Fruit fly (Drosophila melanogaster) whole organism, embryonic: Measurements from ENCODE around the gene CG42259.

ENCODE experiments used
- ATbp ChIP-seq: fragments of 200-800 bp; sonication (Bioruptor generic); optimal IDR thresholded peaks from 2 replicates; lab custom pipeline; 2017; ENCODE audit warnings: missing biosample characterization, mild to moderate bottlenecking, missing genetic modification characterization, missing genetic modification reagents
- Bgb ChIP-seq: fragments of 200-800 bp; sonication (Bioruptor generic); IDR thresholded peaks from 2 replicates; pipeline ENCODE4 v1.3.6; 2022; ENCODE audit warnings: missing biosample characterization, missing genetic modification characterization; ENCODE audit not compliant: partially characterized antibody
- Blimp-1 ChIP-seq: fragments of 200-800 bp; sonication (Bioruptor generic); optimal IDR thresholded peaks from 3 replicates; lab custom pipeline; 2018; ENCODE audit warnings: missing biosample characterization, missing genetic modification characterization, mild to moderate bottlenecking, moderate library complexity, missing genetic modification reagents
- CG1233 ChIP-seq: fragments of 200-800 bp; sonication (Bioruptor generic); optimal IDR thresholded peaks from 4 replicates; lab custom pipeline; 2018; ENCODE audit warnings: missing biosample characterization, mild to moderate bottlenecking, missing genetic modification characterization
- CG13287 ChIP-seq: fragments of 200-800 bp; sonication (Bioruptor generic); IDR thresholded peaks from 2 replicates; pipeline ENCODE4 v1.3.6; 2022; ENCODE audit warnings: missing biosample characterization, missing genetic modification characterization; ENCODE audit not compliant: partially characterized antibody
- CG15514 ChIP-seq: fragments of 200-800 bp; sonication (Bioruptor generic); optimal IDR thresholded peaks from 3 replicates; lab custom pipeline; 2017; ENCODE audit warnings: missing biosample characterization, missing genetic modification characterization, mild to moderate bottlenecking, moderate library complexity, missing genetic modification reagents
- CG18262 ChIP-seq: fragments of 200-800 bp; optimal IDR thresholded peaks from 3 replicates; lab custom pipeline; 2019; ENCODE audit warnings: missing biosample characterization, mild to moderate bottlenecking, missing genetic modification characterization, moderate library complexity
- CG2116 ChIP-seq: fragments of 200-800 bp; sonication (Bioruptor generic); optimal IDR thresholded peaks from 3 replicates; lab custom pipeline; 2018; ENCODE audit warnings: missing biosample characterization, mild to moderate bottlenecking, missing genetic modification characterization
- CG32532 ChIP-seq: fragments of 200-800 bp; sonication (Bioruptor generic); IDR thresholded peaks from 2 replicates; pipeline ENCODE4 v1.3.6; 2022; ENCODE audit warnings: missing biosample characterization, missing genetic modification characterization
- CG34376 ChIP-seq: fragments of 200-800 bp; sonication (Bioruptor generic); optimal IDR thresholded peaks from 2 replicates; lab custom pipeline; 2018; ENCODE audit warnings: missing biosample characterization, mild to moderate bottlenecking, missing genetic modification characterization
- CG34422 ChIP-seq: fragments of 200-800 bp; sonication (Bioruptor generic); IDR thresholded peaks from 3 replicates; pipeline ENCODE4 v1.3.6; 2022; ENCODE audit warnings: missing biosample characterization, missing genetic modification characterization
- CG3838 ChIP-seq: fragments of 200-800 bp; sonication (Bioruptor generic); optimal IDR thresholded peaks from 3 replicates; lab custom pipeline; 2016; ENCODE audit warnings: missing biosample characterization, missing genetic modification characterization
- CG4404 ChIP-seq: fragments of 200-800 bp; sonication (Bioruptor generic); IDR thresholded peaks from 2 replicates; pipeline ENCODE4 v1.3.6; 2022; ENCODE audit warnings: missing biosample characterization, missing genetic modification characterization
- CG4730 ChIP-seq: fragments of 200-800 bp; sonication (Bioruptor generic); IDR thresholded peaks from 2 replicates; pipeline ENCODE4 v1.3.6; 2022; ENCODE audit warnings: missing biosample characterization, missing genetic modification characterization
- CG5180 ChIP-seq: fragments of 200-800 bp; sonication (Bioruptor generic); optimal IDR thresholded peaks from 3 replicates; lab custom pipeline; 2017; ENCODE audit warnings: missing biosample characterization, missing genetic modification characterization, mild to moderate bottlenecking, moderate library complexity, missing genetic modification reagents
- CG6254 ChIP-seq: fragments of 200-800 bp; sonication (Bioruptor generic); optimal IDR thresholded peaks from 3 replicates; lab custom pipeline; 2017; ENCODE audit warnings: mild to moderate bottlenecking, missing biosample characterization, missing genetic modification reagents, missing genetic modification characterization
- CG6654 ChIP-seq: fragments of 200-800 bp; sonication (Bioruptor generic); optimal IDR thresholded peaks from 2 replicates; lab custom pipeline; 2017; ENCODE audit warnings: missing biosample characterization, mild to moderate bottlenecking, missing genetic modification characterization
- CG7556 ChIP-seq: fragments of 200-800 bp; sonication (Bioruptor generic); optimal IDR thresholded peaks from 2 replicates; lab custom pipeline; 2017; ENCODE audit warnings: missing biosample characterization, mild to moderate bottlenecking, missing genetic modification characterization
- CG7839 ChIP-seq: fragments of 200-800 bp; sonication (Bioruptor generic); optimal IDR thresholded peaks from 3 replicates; lab custom pipeline; 2018; ENCODE audit warnings: missing biosample characterization, mild to moderate bottlenecking, missing genetic modification characterization, moderate library complexity
- CG7987 ChIP-seq: fragments of 200-800 bp; sonication (Bioruptor generic); optimal IDR thresholded peaks from 2 replicates; lab custom pipeline; 2018; ENCODE audit warnings: missing biosample characterization, mild to moderate bottlenecking, missing genetic modification characterization, moderate library complexity
- Fer3 ChIP-seq: fragments of 200-800 bp; sonication (Bioruptor generic); optimal IDR thresholded peaks from 2 replicates; lab custom pipeline; 2018; ENCODE audit warnings: missing biosample characterization, mild to moderate bottlenecking, missing genetic modification characterization, moderate library complexity
- GATAe ChIP-seq: fragments of 200-800 bp; sonication (Bioruptor generic); conservative IDR thresholded peaks from 2 replicates; pipeline ENCODE4 v1.3.6; 2022; ENCODE audit warnings: missing biosample characterization, missing genetic modification characterization
- HLHmδ ChIP-seq: fragments of 200-800 bp; sonication (Bioruptor generic); optimal IDR thresholded peaks from 2 replicates; lab custom pipeline; 2018; ENCODE audit warnings: missing biosample characterization, mild to moderate bottlenecking, missing genetic modification characterization, moderate library complexity
- Hmx ChIP-seq: fragments of 200-800 bp; sonication (Bioruptor generic); optimal IDR thresholded peaks from 2 replicates; lab custom pipeline; 2016; ENCODE audit warnings: missing biosample characterization, missing genetic modification characterization
- Hr51 ChIP-seq, 2 experiments: fragments of 200-800 bp; sonication (Bioruptor generic); optimal IDR thresholded peaks; 2 replicates in 1 of 2; 3 replicates in 1 of 2; lab custom pipeline; 2016 to 2018; ENCODE audit warnings: missing biosample characterization in 2 of 2, missing genetic modification characterization in 2 of 2, mild to moderate bottlenecking in 1 of 2, moderate library complexity in 1 of 2
- Hr78 ChIP-seq, 2 experiments: fragments of 200-800 bp in 1 of 2; fragments of >200 bp in 1 of 2; sonication (Bioruptor generic) in 1 of 2; optimal IDR thresholded peaks; 2 replicates each; lab custom pipeline; 2017 to 2019; ENCODE audit warnings: missing biosample characterization in 2 of 2, missing genetic modification characterization in 2 of 2, mild to moderate bottlenecking in 1 of 2, moderate library complexity in 1 of 2
- Mad ChIP-seq: fragments of 200-800 bp; sonication (Bioruptor generic); optimal IDR thresholded peaks from 2 replicates; lab custom pipeline; 2016; ENCODE audit warnings: missing biosample characterization, missing genetic modification characterization
- Med ChIP-seq: fragments of 200-800 bp; sonication (Bioruptor generic); peaks from one replicate; lab custom pipeline; 2016; ENCODE audit warnings: missing biosample characterization, missing genetic modification characterization, mild to moderate bottlenecking, inconsistent platforms, moderate library complexity
- NFAT ChIP-seq: fragments of 200-800 bp; sonication (Bioruptor generic); IDR thresholded peaks from 2 replicates; pipeline ENCODE4 v1.3.6; 2022; ENCODE audit warnings: missing biosample characterization, missing genetic modification characterization
- PHDP ChIP-seq: fragments of 200-800 bp; sonication (Bioruptor generic); optimal IDR thresholded peaks from 3 replicates; lab custom pipeline; 2018; ENCODE audit warnings: missing biosample characterization, mild to moderate bottlenecking, missing genetic modification characterization, moderate library complexity
- Pdp1 ChIP-seq, 2 experiments: fragments of 200-800 bp; sonication (Bioruptor generic); optimal IDR thresholded peaks; 3 replicates each; lab custom pipeline; 2016; ENCODE audit warnings: missing biosample characterization in 2 of 2, missing genetic modification characterization in 2 of 2, mild to moderate bottlenecking in 1 of 2, moderate library complexity in 1 of 2
- ara ChIP-seq: fragments of 200-800 bp; sonication (Bioruptor generic); IDR thresholded peaks from 2 replicates; pipeline ENCODE4 v1.3.6; 2022; ENCODE audit warnings: missing biosample characterization, missing genetic modification characterization
- chinmo ChIP-seq: fragments of 200-800 bp; sonication (Bioruptor generic); IDR thresholded peaks from 4 replicates; pipeline ENCODE4 v1.3.6; 2022; ENCODE audit warnings: missing biosample characterization, missing genetic modification characterization; ENCODE audit not compliant: partially characterized antibody
- ci ChIP-seq: fragments of 200-800 bp; sonication (Bioruptor generic); IDR thresholded peaks from 3 replicates; pipeline ENCODE4 v1.3.6; 2022; ENCODE audit warnings: missing biosample characterization, missing genetic modification characterization
- crp ChIP-seq, 2 experiments: fragments of 200-800 bp; sonication (Bioruptor generic); optimal IDR thresholded peaks; 2 replicates in 1 of 2; 3 replicates in 1 of 2; lab custom pipeline; 2017; ENCODE audit warnings: missing biosample characterization in 2 of 2, missing genetic modification characterization in 2 of 2, mild to moderate bottlenecking in 1 of 2, moderate library complexity in 1 of 2
- esg ChIP-seq: fragments of 200-800 bp; sonication (Bioruptor generic); conservative IDR thresholded peaks from 2 replicates; pipeline ENCODE4 v1.3.6; 2022; ENCODE audit warnings: missing biosample characterization, missing genetic modification characterization
- hkb ChIP-seq, 2 experiments: fragments of 200-800 bp in 1 of 2; fragments of >200 bp in 1 of 2; sonication (Bioruptor generic) in 1 of 2; IDR thresholded peaks in 1 of 2; optimal IDR thresholded peaks in 1 of 2; 2 replicates each; pipeline versions ENCODE4 v1.3.6 to Lab custom; 2017 to 2022; ENCODE audit warnings: missing biosample characterization in 1 of 2, missing genetic modification characterization in 1 of 2
- ken ChIP-seq: fragments of 200-800 bp; sonication (Bioruptor generic); IDR thresholded peaks from 3 replicates; pipeline ENCODE4 v1.3.6; 2022; ENCODE audit warnings: missing biosample characterization, missing genetic modification characterization
- lmd ChIP-seq: fragments of 200-800 bp; sonication (Bioruptor generic); IDR thresholded peaks from 2 replicates; pipeline ENCODE4 v1.3.6; 2022; ENCODE audit warnings: missing biosample characterization, missing genetic modification characterization
- mam ChIP-seq: fragments of 200-800 bp; sonication (Bioruptor generic); optimal IDR thresholded peaks from 3 replicates; lab custom pipeline; 2016; ENCODE audit warnings: missing biosample characterization, missing genetic modification characterization
- mirr ChIP-seq: fragments of 200-800 bp; sonication (Bioruptor generic); optimal IDR thresholded peaks from 3 replicates; lab custom pipeline; 2018; ENCODE audit warnings: missing biosample characterization, mild to moderate bottlenecking, missing genetic modification characterization
- pfk ChIP-seq: fragments of 200-800 bp; sonication (Bioruptor generic); optimal IDR thresholded peaks from 2 replicates; lab custom pipeline; 2018; ENCODE audit warnings: missing biosample characterization, mild to moderate bottlenecking, missing genetic modification characterization, moderate library complexity
- pnt ChIP-seq: fragments of 200-800 bp; sonication (Bioruptor generic); optimal IDR thresholded peaks from 3 replicates; lab custom pipeline; 2016; ENCODE audit warnings: missing biosample characterization, missing genetic modification characterization
- pum ChIP-seq: fragments of 200-800 bp; sonication (Bioruptor generic); optimal IDR thresholded peaks from 2 replicates; lab custom pipeline; 2016; ENCODE audit warnings: missing biosample characterization, missing genetic modification characterization
- sc ChIP-seq, 3 experiments: fragments of >200 bp in 2 of 3; fragments of 200-800 bp in 1 of 3; sonication (Bioruptor generic) in 1 of 3; optimal IDR thresholded peaks; 2 replicates in 2 of 3; 3 replicates in 1 of 3; lab custom pipeline; 2017; ENCODE audit warnings: mild to moderate bottlenecking in 1 of 3, missing biosample characterization in 1 of 3, missing genetic modification characterization in 1 of 3, missing genetic modification reagents in 1 of 3
- sob ChIP-seq: fragments of 200-800 bp; sonication (Bioruptor generic); IDR thresholded peaks from 2 replicates; pipeline ENCODE4 v1.3.6; 2022; ENCODE audit warnings: missing biosample characterization, missing genetic modification characterization
- sug ChIP-seq: fragments of 200-800 bp; optimal IDR thresholded peaks from 2 replicates; lab custom pipeline; 2019; ENCODE audit warnings: missing biosample characterization, mild to moderate bottlenecking, missing genetic modification characterization, moderate library complexity

The CG42259 gene

dm6 chrX:1051251-1051629, 5.2 kb downstream of the CG42259 start, which contains the start of gene CG14629 (continued):
- TF ChIP-seq Pdp1 (GFP tag; optimal IDR thresholded peaks at IDR 0.05; lab: Kevin White, UChicago) (peak in 1 of 2 experiments; percentile 46), ATbp (GFP tag; lab: Kevin White, UChicago) (peak; percentile 7), GATAe (peak; percentile 85), HLHmδ (GFP tag; lab: Kevin White, UChicago) (peak; percentile 17), ci (GFP tag; lab: Robert Waterston, UW) (0 out of 3 replicates have a peak, but pooled peaks have one; percentile 16), sob (GFP tag; lab: Robert Waterston, UW) (no peak), CG7839 (tag; lab: Kevin White, UChicago) (no peak), PHDP (no peak), CG5180 (peak; percentile 1), mirr (peak; percentile 53), Hmx (GFP tag; lab: Kevin White, UChicago) (no peak), CG15514 (GFP tag; lab: Kevin White, UChicago) (peak; percentile 8), CG6254 (GFP tag; lab: Kevin White, UChicago) (no peak), CG34376 (peak; percentile 60), Med (peak; percentile 66), CG6654 (GFP tag; lab: Kevin White, UChicago) (no peak), sug (tag; lab: Kevin White, UChicago) (peak; percentile 94), Hr78 (GFP tag; optimal IDR thresholded peaks at IDR 0.05; lab: Kevin White, UChicago) (peak in 1 of 2 experiments; percentile 81), CG7987 (GFP tag; lab: Kevin White, UChicago) (peak; percentile 38), CG4730 (GFP tag; lab: Robert Waterston, UW) (no peak), chinmo (GFP tag; lab: Robert Waterston, UW) (0 out of 4 replicates have a peak, but pooled peaks have one; percentile 32), CG1233 (GFP tag; lab: Kevin White, UChicago) (no peak), CG2116 (GFP tag; lab: Kevin White, UChicago) (no peak), Bgb (peak; percentile 17; the same call in 1 of the 2 replicates), CG32532 (GFP tag; lab: Robert Waterston, UW) (0 out of 2 replicates have a peak, but pooled peaks have one; percentile 11)

- TF ChIP-seq mam = peak; percentile 37
- TF ChIP-seq CG4404 (GFP tag; lab: Robert Waterston, UW) = no peak
- TF ChIP-seq CG13287 = no peak
- TF ChIP-seq CG18262 (tag; lab: Kevin White, UChicago) = peak; percentile 48
- TF ChIP-seq Blimp-1 (GFP tag; lab: Kevin White, UChicago) = peak; percentile 53
- TF ChIP-seq Mad = no peak
- peak; percentile 65 for TF ChIP-seq ara (GFP tag; lab: Robert Waterston, UW)
- TF ChIP-seq CG3838 (GFP tag; lab: Kevin White, UChicago) = no peak
- peak in 1 of 2 experiments; percentile 43 for TF ChIP-seq Hr51 (GFP tag; optimal IDR thresholded peaks at IDR 0.05; lab: Kevin White, UChicago)
- TF ChIP-seq NFAT = no peak
- 0 out of 3 replicates have a peak, but pooled peaks have one; percentile 3 for TF ChIP-seq ken (GFP tag; lab: Robert Waterston, UW)
- no peak for TF ChIP-seq CG34422 (GFP tag; lab: Robert Waterston, UW)
- TF ChIP-seq crp (GFP tag; optimal IDR thresholded peaks at IDR 0.05; lab: Kevin White, UChicago) = no peak
- no peak for TF ChIP-seq sc (optimal IDR thresholded peaks at IDR 0.05; lab: Kevin White, UChicago)
- TF ChIP-seq sc (GFP tag; optimal IDR thresholded peaks at IDR 0.05; lab: Kevin White, UChicago) = no peak
- TF ChIP-seq lmd (GFP tag; lab: Robert Waterston, UW) = peak; percentile 47
- TF ChIP-seq esg (GFP tag; lab: Robert Waterston, UW) = no peak
- TF ChIP-seq hkb (optimal IDR thresholded peaks at IDR 0.05; lab: Kevin White, UChicago) = no peak
- peak; percentile 44; the same call in 1 of the 2 replicates for TF ChIP-seq hkb (GFP tag; IDR thresholded peaks at IDR 0.05; lab: Robert Waterston, UW)
- TF ChIP-seq pnt (GFP tag; lab: Kevin White, UChicago) = peak; percentile 47
- peak; percentile 48 for TF ChIP-seq pum
- peak; percentile 25 for TF ChIP-seq Fer3 (tag; lab: Kevin White, UChicago)
- TF ChIP-seq pfk (GFP tag; lab: Kevin White, UChicago) = no peak
- TF ChIP-seq CG7556 (GFP tag; lab: Kevin White, UChicago) = peak; percentile 31
Observed at dm6 chrX:1052684-1053389, 6.8 kb downstream of the CG42259 start.
